Worm (Caenorhabditis elegans) whole organism, early embryonic: ENCODE results near the gene ZC262.13.
A peak's percentile ranks its signal among the peaks of the same experiment; 100 is the strongest.

Experiments used
- B0310.2 ChIP-seq: sonication (generic microtip); optimal IDR thresholded peaks from 2 replicates; lab custom pipeline; 2016; ENCODE audit warnings: mild to moderate bottlenecking, missing genetic modification characterization, missing compliant biosample characterization
- F13C5.2 ChIP-seq: sonication (generic microtip); optimal IDR thresholded peaks from 2 replicates; lab custom pipeline; 2017; ENCODE audit warnings: mild to moderate bottlenecking, missing genetic modification characterization, inconsistent platforms, missing compliant biosample characterization
- aly-1 ChIP-seq: sonication (generic microtip); optimal IDR thresholded peaks from 2 replicates; lab custom pipeline; 2016; ENCODE audit warnings: missing genetic modification characterization, missing compliant biosample characterization
- ama-1 ChIP-seq: fragments of 150-350 bp; optimal IDR thresholded peaks from 2 replicates; lab custom pipeline; 2014
- ceh-13 ChIP-seq: fragments of 200-800 bp; sonication (Bioruptor generic); optimal IDR thresholded peaks from 2 replicates; lab custom pipeline; 2018; ENCODE audit warnings: mild to moderate bottlenecking, missing genetic modification characterization, missing compliant biosample characterization
- ceh-36 ChIP-seq: sonication (generic microtip); optimal IDR thresholded peaks from 2 replicates; lab custom pipeline; 2016; ENCODE audit warnings: missing genetic modification characterization, inconsistent platforms, missing compliant biosample characterization
- ets-7 ChIP-seq: sonication (generic microtip); optimal IDR thresholded peaks from 2 replicates; lab custom pipeline; 2016; ENCODE audit warnings: missing genotype, missing genetic modification characterization, missing compliant biosample characterization
- flt-1 ChIP-seq: fragments of 200-800 bp; sonication (Bioruptor generic); IDR thresholded peaks from 2 replicates; pipeline ENCODE4 v1.3.6; 2022; ENCODE audit warnings: missing genetic modification characterization, missing compliant biosample characterization
- hmbx-1 ChIP-seq: sonication (generic microtip); optimal IDR thresholded peaks from 2 replicates; lab custom pipeline; 2016; ENCODE audit warnings: mild to moderate bottlenecking, missing genetic modification characterization, missing compliant biosample characterization
- hmg-4 ChIP-seq: fragments of 200-800 bp; sonication (Bioruptor generic); optimal IDR thresholded peaks from 2 replicates; lab custom pipeline; 2018; ENCODE audit warnings: mild to moderate bottlenecking, missing genetic modification characterization, missing compliant biosample characterization
- hnd-1 ChIP-seq: sonication (generic microtip); optimal IDR thresholded peaks from 2 replicates; lab custom pipeline; 2016; ENCODE audit warnings: missing genetic modification characterization, missing compliant biosample characterization
- pes-1 ChIP-seq: fragments of 200-800 bp; sonication (Bioruptor generic); IDR thresholded peaks from 2 replicates; pipeline ENCODE4 v1.3.6; 2022; ENCODE audit warnings: missing genetic modification reagents, missing genetic modification characterization, missing compliant biosample characterization
- scrt-1 ChIP-seq: fragments of 200-800 bp; sonication (Bioruptor generic); IDR thresholded peaks from 2 replicates; pipeline ENCODE4 v1.3.6; 2022; ENCODE audit warnings: missing genetic modification characterization, missing compliant biosample characterization
- sea-1 ChIP-seq: fragments of 200-800 bp; sonication (Bioruptor generic); conservative IDR thresholded peaks from 2 replicates; pipeline ENCODE4 v1.3.6; 2022; ENCODE audit warnings: missing genetic modification characterization, missing compliant biosample characterization
- tbx-11 ChIP-seq: fragments of 200-800 bp; sonication (Bioruptor generic); IDR thresholded peaks from 2 replicates; pipeline ENCODE4 v1.3.6; 2022; ENCODE audit warnings: missing genetic modification characterization, missing compliant biosample characterization
- tbx-37 ChIP-seq: fragments of 200-800 bp; sonication (Bioruptor generic); conservative IDR thresholded peaks from 2 replicates; pipeline ENCODE4 v1.3.6; 2022; ENCODE audit warnings: missing genetic modification reagents, missing genetic modification characterization, missing compliant biosample characterization
- tra-4 ChIP-seq: sonication (generic microtip); optimal IDR thresholded peaks from 2 replicates; lab custom pipeline; 2017; ENCODE audit warnings: missing genetic modification characterization, missing compliant biosample characterization

The ZC262.13 gene

DNA sequence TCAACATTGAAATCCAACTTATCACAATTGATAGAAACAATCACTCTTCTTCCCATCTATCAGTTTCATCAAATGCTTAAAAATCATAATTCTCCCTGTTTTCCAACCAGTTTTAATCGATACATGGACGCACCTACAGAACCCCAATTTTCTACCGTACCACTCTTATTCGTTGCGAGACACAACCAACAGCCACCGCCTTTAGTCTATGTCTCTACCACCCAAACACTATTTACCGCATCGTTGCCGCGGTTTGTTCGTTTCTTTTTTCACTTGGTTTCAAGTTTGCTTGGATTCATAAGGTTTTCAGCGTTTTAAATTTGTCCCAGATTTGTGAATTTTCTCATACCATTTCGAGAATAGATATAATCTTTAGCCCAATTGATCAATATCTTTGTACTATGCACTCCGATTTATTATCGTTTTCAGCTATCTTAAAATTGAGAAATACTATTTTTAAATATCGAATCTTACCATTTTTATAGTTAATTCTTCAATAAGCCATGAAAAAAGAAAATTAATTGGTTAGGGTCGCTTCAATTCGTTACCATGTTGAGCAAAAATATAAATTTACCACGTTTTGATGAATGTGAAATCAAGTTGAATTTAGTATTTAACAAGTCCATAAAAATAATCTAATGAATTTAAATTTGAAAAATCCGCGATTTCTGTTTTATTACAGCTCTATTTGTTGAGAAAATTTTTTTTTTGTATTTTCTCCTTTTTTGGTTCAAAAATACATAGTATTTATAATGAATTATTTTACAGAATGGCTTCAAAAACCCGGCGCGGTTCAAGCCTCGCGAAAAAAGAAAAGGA lies 15.6 kb upstream of the ZC262.13 start, which contains the start of gene F10E9.3:
TSS of gene F10E9.3 (plus strand) at position 769 of the 819 bp plus-strand sequence.
- TF ChIP-seq hmg-4 (no peak), tbx-37 (no peak), tbx-11 (GFP tag; lab: Robert Waterston, UW) (no peak), B0310.2 (tag; lab: Kevin White, UChicago) (no peak), sea-1 (GFP tag; lab: Robert Waterston, UW) (no peak), tra-4 (tag; lab: Kevin White, UChicago) (no peak), aly-1 (tag; lab: Kevin White, UChicago) (no peak), pes-1 (GFP tag; lab: Robert Waterston, UW) (no peak), flt-1 (GFP tag; lab: Robert Waterston, UW) (no peak), scrt-1 (no peak), ceh-36 (tag; lab: Kevin White, UChicago) (no peak), ceh-13 (no peak), F13C5.2 (tag; lab: Kevin White, UChicago) (no peak), ets-7 (tag; lab: Kevin White, UChicago) (no peak), hnd-1 (tag; lab: Kevin White, UChicago) (no peak)

DNA sequence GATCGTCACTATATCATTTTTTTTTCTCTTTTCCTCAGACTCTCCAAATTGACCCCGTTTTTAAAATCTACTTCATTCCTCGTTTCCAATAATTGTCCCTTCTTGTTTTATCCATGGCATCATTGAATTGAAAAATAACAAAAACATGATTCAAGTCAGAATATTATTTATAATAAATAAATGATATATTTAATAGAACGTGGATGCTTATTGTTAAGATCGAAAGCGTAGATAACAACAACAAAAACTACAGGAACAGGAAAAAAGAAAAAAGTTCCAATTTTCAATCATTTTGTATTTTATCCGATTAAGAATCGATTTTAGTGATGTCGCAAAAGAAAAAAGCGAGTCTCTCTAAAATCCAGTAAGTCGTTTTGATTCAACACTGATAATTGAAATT lies 13.6 kb upstream of the ZC262.13 start, which contains the start of gene F10E9.2:
TSS of gene F10E9.2 (plus strand) at position 301 of the 400 bp plus-strand sequence.
- TF ChIP-seq B0310.2 (tag; lab: Kevin White, UChicago), result no peak
- TF ChIP-seq tbx-37, result no peak
- no peak for TF ChIP-seq sea-1 (GFP tag; lab: Robert Waterston, UW)
- no peak for TF ChIP-seq aly-1 (tag; lab: Kevin White, UChicago)
- no peak for TF ChIP-seq ama-1
- TF ChIP-seq flt-1 (GFP tag; lab: Robert Waterston, UW), result no peak
- TF ChIP-seq ceh-36 (tag; lab: Kevin White, UChicago), result no peak

DNA sequence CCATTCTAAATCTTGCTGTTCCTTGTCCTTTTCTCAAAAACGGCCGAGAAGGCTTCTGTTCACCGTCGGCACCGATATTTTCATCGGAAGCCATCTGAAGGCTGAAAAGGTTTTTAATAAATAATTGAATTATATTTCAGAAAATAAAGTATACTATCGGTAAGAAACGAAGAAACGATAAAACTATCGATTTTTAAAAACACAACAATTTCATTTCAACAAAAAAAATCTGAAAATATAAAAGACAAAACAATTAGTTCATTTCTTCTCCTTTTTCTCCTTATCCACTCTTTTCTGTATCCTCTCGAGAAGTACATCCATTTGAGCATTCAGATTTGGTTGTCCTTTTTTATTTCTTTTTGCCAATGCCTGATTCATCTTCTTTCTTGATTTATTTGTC lies 7.5 kb upstream of the ZC262.13 start, which contains the start of gene sas-4:
TSS of gene sas-4 (minus strand) at position 101 of the 400 bp plus-strand sequence.
- TF ChIP-seq B0310.2 (tag; lab: Kevin White, UChicago), result no peak
- TF ChIP-seq hmbx-1, result no peak
- no peak for TF ChIP-seq pes-1 (GFP tag; lab: Robert Waterston, UW)

- TF ChIP-seq ceh-36 (tag; lab: Kevin White, UChicago), result no peak
- TF ChIP-seq ets-7 (tag; lab: Kevin White, UChicago), result peak; percentile 50
- TF ChIP-seq hmbx-1, result no peak
- peak; percentile 40 for TF ChIP-seq hmg-4
- peak; percentile 57; the same call in 1 of the 2 replicates for TF ChIP-seq pes-1 (GFP tag; lab: Robert Waterston, UW)
- TF ChIP-seq F13C5.2 (tag; lab: Kevin White, UChicago), result peak; percentile 53
- peak; percentile 64 for TF ChIP-seq flt-1 (GFP tag; lab: Robert Waterston, UW)
- TF ChIP-seq tbx-37, result peak; percentile 89
- 0 out of 2 replicates have a peak, but pooled peaks have one; percentile 70 for TF ChIP-seq sea-1 (GFP tag; lab: Robert Waterston, UW)
- peak; percentile 46 for TF ChIP-seq aly-1 (tag; lab: Kevin White, UChicago)
- no peak for TF ChIP-seq tbx-11 (GFP tag; lab: Robert Waterston, UW)
- no peak for TF ChIP-seq B0310.2 (tag; lab: Kevin White, UChicago)
Measured at ce11 chrIII:8319100-8319499, 6.9 kb upstream of the ZC262.13 start, which contains the start of gene F10E9.11. Gene F10E9.11 (minus strand): TSS chrIII:8319260.

DNA sequence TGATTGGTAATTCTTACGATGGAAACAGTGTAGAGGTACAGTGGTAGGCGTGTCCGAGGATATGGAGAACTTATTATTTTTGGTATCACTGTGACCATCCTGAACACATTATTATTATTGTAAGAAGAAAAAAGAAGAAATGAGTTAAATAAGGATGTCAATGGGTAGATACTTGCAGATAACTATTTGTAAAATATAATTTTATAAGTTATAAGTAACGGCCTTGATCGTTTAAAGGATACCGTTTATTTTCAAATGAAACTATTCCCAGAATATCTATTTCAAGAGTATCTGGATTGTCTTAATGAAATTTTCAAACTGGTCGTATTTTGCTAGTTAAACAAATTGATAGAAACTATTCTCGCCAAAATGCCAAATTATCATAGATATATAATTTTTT lies 5.8 kb upstream of the ZC262.13 start, which contains the start of gene F10E9.10:
TSS of gene F10E9.10 (minus strand) at position 101 of the 400 bp plus-strand sequence.
- no peak for TF ChIP-seq F13C5.2 (tag; lab: Kevin White, UChicago)
- TF ChIP-seq hmg-4, result no peak
- TF ChIP-seq pes-1 (GFP tag; lab: Robert Waterston, UW), result no peak
- no peak for TF ChIP-seq scrt-1
- TF ChIP-seq ama-1, result no peak
- no peak for TF ChIP-seq tbx-11 (GFP tag; lab: Robert Waterston, UW)
- TF ChIP-seq B0310.2 (tag; lab: Kevin White, UChicago), result no peak
- TF ChIP-seq tbx-37, result no peak
- TF ChIP-seq flt-1 (GFP tag; lab: Robert Waterston, UW), result no peak
- TF ChIP-seq aly-1 (tag; lab: Kevin White, UChicago), result no peak
- no peak for TF ChIP-seq ceh-36 (tag; lab: Kevin White, UChicago)
- no peak for TF ChIP-seq sea-1 (GFP tag; lab: Robert Waterston, UW)
- no peak for TF ChIP-seq ets-7 (tag; lab: Kevin White, UChicago)
- TF ChIP-seq hmbx-1, result no peak
- no peak for TF ChIP-seq hnd-1 (tag; lab: Kevin White, UChicago)
- no peak for TF ChIP-seq ceh-13
- no peak for TF ChIP-seq tra-4 (tag; lab: Kevin White, UChicago)

DNA sequence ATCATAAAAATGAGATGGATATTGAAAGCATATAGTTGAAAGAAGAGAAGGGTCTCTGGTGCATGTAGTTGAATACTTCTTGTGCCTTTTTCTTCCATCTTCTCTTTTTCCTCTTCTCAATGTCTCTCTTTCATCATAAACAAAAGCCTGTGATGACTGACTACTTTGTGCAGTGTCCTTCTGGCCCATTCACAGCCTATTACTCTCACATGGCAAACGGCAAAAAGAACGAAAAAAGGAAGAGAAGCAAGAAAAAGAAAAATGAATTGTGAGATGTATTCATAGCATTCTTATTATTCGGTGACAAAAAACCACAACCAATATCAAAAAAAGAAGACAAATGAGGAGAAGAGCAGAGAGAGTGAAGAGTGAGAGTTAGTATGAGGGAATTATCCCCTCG lies 4.8 kb upstream of the ZC262.13 start:
- TF ChIP-seq hmbx-1, result no peak
- no peak for TF ChIP-seq hmg-4
- no peak for TF ChIP-seq tbx-37
- no peak for TF ChIP-seq pes-1 (GFP tag; lab: Robert Waterston, UW)
- no peak for TF ChIP-seq F13C5.2 (tag; lab: Kevin White, UChicago)
- TF ChIP-seq aly-1 (tag; lab: Kevin White, UChicago), result no peak
- TF ChIP-seq tbx-11 (GFP tag; lab: Robert Waterston, UW), result no peak
- no peak for TF ChIP-seq tra-4 (tag; lab: Kevin White, UChicago)
- no peak for TF ChIP-seq B0310.2 (tag; lab: Kevin White, UChicago)
- TF ChIP-seq ceh-36 (tag; lab: Kevin White, UChicago), result no peak
- TF ChIP-seq sea-1 (GFP tag; lab: Robert Waterston, UW), result no peak
- TF ChIP-seq ceh-13, result no peak
- TF ChIP-seq ama-1, result no peak
- no peak for TF ChIP-seq ets-7 (tag; lab: Kevin White, UChicago)
- TF ChIP-seq flt-1 (GFP tag; lab: Robert Waterston, UW), result no peak
